Worm (Caenorhabditis elegans) whole organism, L3 larva: ENCODE measurements around the gene F41B4.1.
A peak's percentile ranks its signal among the peaks of the same experiment; 100 is the strongest.

Experiments used
- egl-27 ChIP-seq: sonication (generic microtip); optimal IDR thresholded peaks from 4 replicates; lab custom pipeline; 2017; ENCODE audit warnings: missing biosample characterization, missing genetic modification reagents, missing genetic modification characterization
- egl-5 ChIP-seq: fragments of 150-350 bp; optimal IDR thresholded peaks from 2 replicates; lab custom pipeline; 2017; ENCODE audit warnings: missing biosample characterization, missing genetic modification reagents, missing genetic modification characterization, inconsistent platforms
- eor-1 ChIP-seq, 2 experiments: fragments of 150-350 bp; optimal IDR thresholded peaks; 2 replicates each; lab custom pipeline; 2014 to 2018; ENCODE audit warnings: missing biosample characterization in 2 of 2, missing genetic modification characterization in 2 of 2
- nfya-1 ChIP-seq: sonication (generic microtip); optimal IDR thresholded peaks from 2 replicates; lab custom pipeline; 2017; ENCODE audit warnings: missing genetic modification characterization, mild to moderate bottlenecking, missing compliant biosample characterization, antibody characterized with exemption, moderate library complexity; ENCODE audit not compliant: insufficient read depth
- nhr-12 ChIP-seq: fragments of 150-350 bp; optimal IDR thresholded peaks from 2 replicates; lab custom pipeline; 2014; ENCODE audit warnings: missing biosample characterization, missing genetic modification characterization
- nhr-28 ChIP-seq: fragments of 150-350 bp; optimal IDR thresholded peaks from 2 replicates; lab custom pipeline; 2014; ENCODE audit warnings: missing biosample characterization, missing genetic modification characterization
- nhr-77 ChIP-seq: fragments of 150-350 bp; optimal IDR thresholded peaks from 2 replicates; lab custom pipeline; 2014; ENCODE audit warnings: missing biosample characterization, missing genetic modification characterization
- pha-4 ChIP-seq: fragments of 150-350 bp; optimal IDR thresholded peaks from 2 replicates; lab custom pipeline; 2014; ENCODE audit warnings: missing biosample characterization, missing genetic modification reagents, missing genetic modification characterization
- skn-1 ChIP-seq: fragments of 150-350 bp; optimal IDR thresholded peaks from 2 replicates; lab custom pipeline; 2014; ENCODE audit warnings: missing biosample characterization, missing genetic modification characterization
- ztf-11 ChIP-seq: fragments of 150-350 bp; optimal IDR thresholded peaks from 2 replicates; lab custom pipeline; 2014; ENCODE audit warnings: missing biosample characterization, missing genetic modification characterization

- TF ChIP-seq egl-27 (tag; lab: Kevin White, UChicago) (no peak), skn-1 (no peak), nhr-77 (no peak), nhr-12 (tag; lab: Kevin White, UChicago) (no peak), egl-5 (tag; lab: Kevin White, UChicago) (no peak), pha-4 (peak; percentile 57), nfya-1 (tag; lab: Kevin White, UChicago) (no peak), eor-1 (tag; optimal IDR thresholded peaks at IDR 0.05; lab: Kevin White, UChicago) (no peak), ztf-11 (tag; lab: Kevin White, UChicago) (no peak), nhr-28 (no peak)
These were observed 6.0 kb downstream of the F41B4.1 start for ce11 chrX:6819633-6820032.
